Fruit fly (Drosophila melanogaster): ENCODE data around the gene CG32148.

Gene CG32148

DNA sequence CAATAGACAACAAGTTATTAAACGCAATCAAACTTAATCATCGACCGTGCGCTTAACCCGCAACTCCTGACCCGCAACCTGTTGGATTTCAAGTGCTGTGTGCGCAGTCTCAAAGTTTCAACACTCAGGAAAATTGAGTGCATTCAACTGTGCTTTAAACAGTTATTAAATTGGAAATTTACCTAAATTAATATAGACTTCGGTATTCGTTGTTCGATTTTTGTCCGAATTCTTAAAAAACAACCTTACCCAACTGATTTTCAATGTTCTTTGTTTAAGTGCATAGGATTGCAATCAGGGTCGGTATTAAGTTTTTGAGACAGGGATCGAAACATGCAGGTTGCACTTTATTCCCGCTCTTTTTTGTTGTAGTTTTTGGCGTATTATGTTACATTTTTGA is 18.2 kb upstream of the CG32148 start:
- TF ChIP-seq jim (GFP tag; optimal IDR thresholded peaks at IDR 0.05) (no peak), Rel (GFP tag; optimal IDR thresholded peaks at IDR 0.05) (no peak), Rel (tag; optimal IDR thresholded peaks at IDR 0.05) (no peak), Myc (optimal IDR thresholded peaks at IDR 0.05) (no peak), HLH106 (tag; optimal IDR thresholded peaks at IDR 0.05) (peak; percentile 34), N (GFP tag; optimal IDR thresholded peaks at IDR 0.05) (no peak), GATAd (GFP tag; optimal IDR thresholded peaks at IDR 0.05) (no peak), dsf (GFP tag; optimal IDR thresholded peaks at IDR 0.05; ENCODE audit: borderline replicate concordance) (no peak), lola (GFP tag; optimal IDR thresholded peaks at IDR 0.05) (no peak), psq (GFP tag; optimal IDR thresholded peaks at IDR 0.05) (peak; percentile 18), OdsH (GFP tag; optimal IDR thresholded peaks at IDR 0.05) (peak; percentile 59), rgr (GFP tag; optimal IDR thresholded peaks at IDR 0.05) (peak; percentile 51), dmrt93B (GFP tag; optimal IDR thresholded peaks at IDR 0.05) (no peak), dl (GFP tag; optimal IDR thresholded peaks at IDR 0.05; ENCODE audit: insufficient read depth in 1 of 2, partially characterized antibody in 2 of 2) (no peak), CG32264 (GFP tag; optimal IDR thresholded peaks at IDR 0.05) (no peak), Sp1 (GFP tag; optimal IDR thresholded peaks at IDR 0.05) (no peak), Jra (GFP tag; optimal IDR thresholded peaks at IDR 0.05) (no peak), sage (GFP tag; optimal IDR thresholded peaks at IDR 0.05) (no peak), tai (GFP tag; optimal IDR thresholded peaks at IDR 0.05) (no peak), foxo (GFP tag; optimal IDR thresholded peaks at IDR 0.05) (peak in 1 of 2 experiments; percentile 50), ey (GFP tag; optimal IDR thresholded peaks at IDR 0.05) (peak; percentile 55), pan (optimal IDR thresholded peaks at IDR 0.05) (no peak), h (GFP tag; optimal IDR thresholded peaks at IDR 0.05) (peak; percentile 70), sv (GFP tag; optimal IDR thresholded peaks at IDR 0.05) (no peak), brk (GFP tag; optimal IDR thresholded peaks at IDR 0.05) (peak; percentile 9), Hr83 (GFP tag; optimal IDR thresholded peaks at IDR 0.05; ENCODE audit: poor library complexity, severe bottlenecking) (no peak), Hr78 (GFP tag; optimal IDR thresholded peaks at IDR 0.05) (no peak), Dfd (GFP tag; optimal IDR thresholded peaks at IDR 0.05) (no peak), Dif (GFP tag; optimal IDR thresholded peaks at IDR 0.05; ENCODE audit: partially characterized antibody) (no peak), Vsx2 (GFP tag; optimal IDR thresholded peaks at IDR 0.05; ENCODE audit: partially characterized antibody) (no peak), woc (GFP tag; optimal IDR thresholded peaks at IDR 0.05) (no peak), Hnf4 (GFP tag; optimal IDR thresholded peaks at IDR 0.05) (peak; percentile 42), Mio (GFP tag; optimal IDR thresholded peaks at IDR 0.05) (no peak), br (GFP tag; optimal IDR thresholded peaks at IDR 0.05) (peak; percentile 39), Abd-B (GFP tag; optimal IDR thresholded peaks at IDR 0.05) (no peak), CrebA (GFP tag; optimal IDR thresholded peaks at IDR 0.05; ENCODE audit: borderline replicate concordance) (no peak), usp (GFP tag; optimal IDR thresholded peaks at IDR 0.05) (no peak), CG9705 (GFP tag; optimal IDR thresholded peaks at IDR 0.05) (no peak), fru (GFP tag; optimal IDR thresholded peaks at IDR 0.05) (peak; percentile 51)

DNA sequence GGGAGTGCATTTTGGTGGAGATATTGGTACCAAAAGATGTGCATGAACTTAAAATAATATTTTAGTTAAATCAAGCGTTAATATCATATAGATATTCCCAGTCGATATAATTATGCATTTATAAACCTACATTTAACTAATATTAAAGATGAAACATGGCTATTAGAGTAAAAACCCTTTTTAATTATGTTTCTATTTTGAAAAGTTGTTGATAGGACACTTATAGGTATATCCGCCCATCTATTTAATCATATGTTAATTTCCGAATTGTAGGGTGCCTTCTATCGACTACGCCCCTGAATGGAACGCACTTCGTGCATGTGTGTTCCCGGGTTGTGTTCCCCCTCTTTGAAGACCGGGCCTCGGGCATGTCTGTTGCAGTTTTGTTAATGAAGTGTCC is 17.5 kb upstream of the CG32148 start:
- TF ChIP-seq CrebA (GFP tag; optimal IDR thresholded peaks at IDR 0.05; ENCODE audit: borderline replicate concordance), result no peak
- TF ChIP-seq Myc (optimal IDR thresholded peaks at IDR 0.05), result no peak
- peak; percentile 2 for TF ChIP-seq Sp1 (GFP tag; optimal IDR thresholded peaks at IDR 0.05)
- peak; percentile 16 for TF ChIP-seq h (GFP tag; optimal IDR thresholded peaks at IDR 0.05)
- TF ChIP-seq GATAd (GFP tag; optimal IDR thresholded peaks at IDR 0.05), result no peak
- no peak for TF ChIP-seq HLH106 (tag; optimal IDR thresholded peaks at IDR 0.05)
- no peak for TF ChIP-seq Rel (GFP tag; optimal IDR thresholded peaks at IDR 0.05)
- no peak for TF ChIP-seq Rel (tag; optimal IDR thresholded peaks at IDR 0.05)
- no peak for TF ChIP-seq woc (GFP tag; optimal IDR thresholded peaks at IDR 0.05)
- no peak for TF ChIP-seq Mio (GFP tag; optimal IDR thresholded peaks at IDR 0.05)
- no peak for TF ChIP-seq tai (GFP tag; optimal IDR thresholded peaks at IDR 0.05)
- peak in 1 of 2 experiments; percentile 4 for TF ChIP-seq foxo (GFP tag; optimal IDR thresholded peaks at IDR 0.05)
- no peak for TF ChIP-seq CG32264 (GFP tag; optimal IDR thresholded peaks at IDR 0.05)

DNA sequence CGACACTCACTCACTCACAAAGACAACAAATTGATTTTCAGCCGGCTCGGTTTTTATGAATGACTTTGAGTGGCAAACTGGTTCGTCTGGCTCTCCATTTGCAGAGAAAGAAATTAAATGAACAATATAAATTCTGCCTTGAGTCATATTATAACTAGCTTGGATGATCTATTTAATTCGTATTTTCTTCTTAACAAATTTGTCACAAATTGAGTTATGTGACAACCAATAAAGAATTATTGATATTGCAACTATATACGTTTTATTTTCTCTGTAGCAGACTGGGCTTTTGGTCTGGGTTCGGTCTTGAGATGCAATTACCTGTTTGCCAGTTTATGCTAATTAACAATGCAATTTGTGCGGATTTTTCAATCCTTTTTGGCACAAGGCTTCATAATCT is 16.5 kb upstream of the CG32148 start:
- TF ChIP-seq h (GFP tag; optimal IDR thresholded peaks at IDR 0.05) (peak; percentile 58), jim (GFP tag; optimal IDR thresholded peaks at IDR 0.05) (no peak), foxo (GFP tag; optimal IDR thresholded peaks at IDR 0.05) (peak in 1 of 2 experiments; percentile 75), CG32264 (GFP tag; optimal IDR thresholded peaks at IDR 0.05) (no peak), Dif (GFP tag; optimal IDR thresholded peaks at IDR 0.05; ENCODE audit: partially characterized antibody) (no peak), Dfd (GFP tag; optimal IDR thresholded peaks at IDR 0.05) (no peak), Jra (GFP tag; optimal IDR thresholded peaks at IDR 0.05) (peak; percentile 12), Myc (optimal IDR thresholded peaks at IDR 0.05) (no peak), dsf (GFP tag; optimal IDR thresholded peaks at IDR 0.05; ENCODE audit: borderline replicate concordance) (no peak), sv (GFP tag; optimal IDR thresholded peaks at IDR 0.05) (no peak), dmrt93B (GFP tag; optimal IDR thresholded peaks at IDR 0.05) (no peak), OdsH (GFP tag; optimal IDR thresholded peaks at IDR 0.05) (peak; percentile 25), Hr83 (GFP tag; optimal IDR thresholded peaks at IDR 0.05; ENCODE audit: poor library complexity, severe bottlenecking) (no peak), Vsx2 (GFP tag; optimal IDR thresholded peaks at IDR 0.05; ENCODE audit: partially characterized antibody) (no peak), Hr78 (GFP tag; optimal IDR thresholded peaks at IDR 0.05) (no peak), HLH106 (tag; optimal IDR thresholded peaks at IDR 0.05) (peak; percentile 40), CrebA (GFP tag; optimal IDR thresholded peaks at IDR 0.05; ENCODE audit: borderline replicate concordance) (no peak), Hnf4 (GFP tag; optimal IDR thresholded peaks at IDR 0.05) (peak; percentile 51), lola (GFP tag; optimal IDR thresholded peaks at IDR 0.05) (no peak), sage (GFP tag; optimal IDR thresholded peaks at IDR 0.05) (no peak), ey (GFP tag; optimal IDR thresholded peaks at IDR 0.05) (peak; percentile 47), fru (GFP tag; optimal IDR thresholded peaks at IDR 0.05) (peak; percentile 70), brk (GFP tag; optimal IDR thresholded peaks at IDR 0.05) (no peak), GATAd (GFP tag; optimal IDR thresholded peaks at IDR 0.05) (no peak), N (GFP tag; optimal IDR thresholded peaks at IDR 0.05) (no peak), CG9705 (GFP tag; optimal IDR thresholded peaks at IDR 0.05) (no peak), Sp1 (GFP tag; optimal IDR thresholded peaks at IDR 0.05) (peak; percentile 23), tai (GFP tag; optimal IDR thresholded peaks at IDR 0.05) (no peak), usp (GFP tag; optimal IDR thresholded peaks at IDR 0.05) (no peak), psq (GFP tag; optimal IDR thresholded peaks at IDR 0.05) (peak; percentile 11), dl (GFP tag; optimal IDR thresholded peaks at IDR 0.05; ENCODE audit: insufficient read depth in 1 of 2, partially characterized antibody in 2 of 2) (no peak), Mio (GFP tag; optimal IDR thresholded peaks at IDR 0.05) (no peak), woc (GFP tag; optimal IDR thresholded peaks at IDR 0.05) (peak; percentile 4), Rel (GFP tag; optimal IDR thresholded peaks at IDR 0.05) (no peak), Rel (tag; optimal IDR thresholded peaks at IDR 0.05) (no peak), pan (optimal IDR thresholded peaks at IDR 0.05) (no peak)

Data from whole organism, wandering third instar larva.